Worm (Caenorhabditis elegans) whole organism, midembryonic: Measurements from ENCODE around the gene F09C6.3.

Experiments used
- T22C8.4 ChIP-seq: fragments of 200-800 bp; sonication (Bioruptor generic); IDR thresholded peaks from 2 replicates; pipeline ENCODE4 v1.3.6; 2022; ENCODE audit warnings: missing genetic modification characterization, missing compliant biosample characterization
- flt-1 ChIP-seq: fragments of 200-800 bp; sonication (Bioruptor generic); IDR thresholded peaks from 2 replicates; pipeline ENCODE4 v1.3.6; 2022; ENCODE audit warnings: missing genetic modification characterization, missing compliant biosample characterization
- klf-2 ChIP-seq: fragments of 200-800 bp; sonication (Bioruptor generic); conservative IDR thresholded peaks from 2 replicates; pipeline ENCODE4 v1.3.6; 2022; ENCODE audit warnings: missing genetic modification reagents, missing genetic modification characterization, missing compliant biosample characterization
- med-1 ChIP-seq: sonication (generic microtip); optimal IDR thresholded peaks from 2 replicates; lab custom pipeline; 2017; ENCODE audit warnings: missing genetic modification characterization, mild to moderate bottlenecking, missing compliant biosample characterization, antibody characterized with exemption, missing genetic modification reagents; ENCODE audit not compliant: insufficient read depth
- ref-1 ChIP-seq: fragments of 200-800 bp; sonication (Bioruptor generic); conservative IDR thresholded peaks from 2 replicates; pipeline ENCODE4 v1.3.6; 2022; ENCODE audit warnings: missing genetic modification reagents, missing genetic modification characterization, missing compliant biosample characterization
- tab-1 ChIP-seq: fragments of 200-800 bp; sonication (Bioruptor generic); IDR thresholded peaks from 2 replicates; pipeline ENCODE4 v1.3.6; 2022; ENCODE audit warnings: missing genetic modification characterization, missing compliant biosample characterization
- ztf-23 ChIP-seq: fragments of 200-800 bp; sonication (Bioruptor generic); IDR thresholded peaks from 2 replicates; pipeline ENCODE4 v1.3.6; 2022; ENCODE audit warnings: missing genetic modification reagents, missing genetic modification characterization, missing compliant biosample characterization

- TF ChIP-seq ref-1 (GFP tag; lab: Robert Waterston, UW), result no peak
- no peak for TF ChIP-seq T22C8.4
- TF ChIP-seq flt-1 (GFP tag; lab: Robert Waterston, UW), result no peak
- TF ChIP-seq tab-1 (GFP tag; lab: Robert Waterston, UW), result no peak
- no peak for TF ChIP-seq klf-2 (GFP tag; lab: Robert Waterston, UW)
- TF ChIP-seq ztf-23 (GFP tag; lab: Robert Waterston, UW), result no peak
- no peak for TF ChIP-seq med-1 (GFP tag; lab: Kevin White, UChicago)
Observed at ce11 chrV:16884744-16885143, 4.8 kb upstream of the F09C6.3 start, which contains the start of gene F09C6.13.
